Worm (Caenorhabditis elegans) whole organism, L3 larva: ENCODE measurements around the gene F22B3.7.

Experiments
- R02D3.7 ChIP-seq: fragments of 150-350 bp; optimal IDR thresholded peaks from 2 replicates; lab custom pipeline; 2014; ENCODE audit warnings: missing biosample characterization, missing genetic modification characterization
- ZK546.5 ChIP-seq: sonication (generic microtip); optimal IDR thresholded peaks from 2 replicates; lab custom pipeline; 2017; ENCODE audit warnings: missing biosample characterization, missing genetic modification characterization
- ama-1 ChIP-seq: fragments of 150-350 bp; optimal IDR thresholded peaks from 2 replicates; lab custom pipeline; 2018
- ceh-16 ChIP-seq: sonication (generic microtip); optimal IDR thresholded peaks from 2 replicates; lab custom pipeline; 2017; ENCODE audit warnings: missing biosample characterization, missing genetic modification characterization
- ceh-82 ChIP-seq: fragments of 150-350 bp; optimal IDR thresholded peaks from 2 replicates; lab custom pipeline; 2014; ENCODE audit warnings: missing biosample characterization, missing genetic modification characterization
- daf-12 ChIP-seq: fragments of 150-350 bp; optimal IDR thresholded peaks from 2 replicates; lab custom pipeline; 2014; ENCODE audit warnings: missing biosample characterization, missing genetic modification reagents, missing genetic modification characterization
- egl-27 ChIP-seq: sonication (generic microtip); optimal IDR thresholded peaks from 4 replicates; lab custom pipeline; 2017; ENCODE audit warnings: missing biosample characterization, missing genetic modification reagents, missing genetic modification characterization
- egl-5 ChIP-seq: fragments of 150-350 bp; optimal IDR thresholded peaks from 2 replicates; lab custom pipeline; 2017; ENCODE audit warnings: missing biosample characterization, missing genetic modification reagents, missing genetic modification characterization, inconsistent platforms
- elt-1 ChIP-seq: fragments of 150-350 bp; optimal IDR thresholded peaks from 2 replicates; lab custom pipeline; 2014; ENCODE audit warnings: missing biosample characterization, missing genetic modification characterization
- elt-2 ChIP-seq: sonication (generic microtip); optimal IDR thresholded peaks from 2 replicates; lab custom pipeline; 2016; ENCODE audit warnings: missing genetic modification reagents, mild to moderate bottlenecking, missing genetic modification characterization, missing compliant biosample characterization
- elt-3 ChIP-seq, 3 experiments: fragments of 150-350 bp in 1 of 3; sonication (generic microtip) in 2 of 3; optimal IDR thresholded peaks; 2 replicates in 2 of 3; 4 replicates in 1 of 3; lab custom pipeline; 2014 to 2017; ENCODE audit warnings: missing biosample characterization in 3 of 3, missing genetic modification characterization in 3 of 3
- fkh-10 ChIP-seq: sonication (generic microtip); optimal IDR thresholded peaks from 2 replicates; lab custom pipeline; 2017; ENCODE audit warnings: missing biosample characterization, missing genetic modification reagents, missing genetic modification characterization
- fkh-2 ChIP-seq: fragments of 150-350 bp; optimal IDR thresholded peaks from 2 replicates; lab custom pipeline; 2014; ENCODE audit warnings: missing biosample characterization, missing genetic modification reagents, missing genetic modification characterization
- fos-1 ChIP-seq: fragments of 150-350 bp; optimal IDR thresholded peaks from 2 replicates; lab custom pipeline; 2014; ENCODE audit warnings: missing biosample characterization, missing genetic modification characterization
- jun-1 ChIP-seq: fragments of 150-350 bp; optimal IDR thresholded peaks from 2 replicates; lab custom pipeline; 2014; ENCODE audit warnings: missing biosample characterization, missing genetic modification reagents, missing genetic modification characterization
- lin-39 ChIP-seq: fragments of 150-350 bp; optimal IDR thresholded peaks from 2 replicates; lab custom pipeline; 2018; ENCODE audit warnings: missing biosample characterization, missing genetic modification reagents, missing genetic modification characterization
- mdl-1 ChIP-seq: fragments of 150-350 bp; optimal IDR thresholded peaks from 2 replicates; lab custom pipeline; 2014; ENCODE audit warnings: missing biosample characterization, missing genetic modification characterization
- mml-1 ChIP-seq: fragments of 150-350 bp; sonication (generic microtip); optimal IDR thresholded peaks from 3 replicates; lab custom pipeline; 2014; ENCODE audit warnings: missing biosample characterization, missing genetic modification characterization
- nfya-1 ChIP-seq: sonication (generic microtip); optimal IDR thresholded peaks from 2 replicates; lab custom pipeline; 2017; ENCODE audit warnings: missing genetic modification characterization, mild to moderate bottlenecking, missing compliant biosample characterization, antibody characterized with exemption, moderate library complexity; ENCODE audit not compliant: insufficient read depth
- nhr-11 ChIP-seq: fragments of 150-350 bp; optimal IDR thresholded peaks from 2 replicates; lab custom pipeline; 2014; ENCODE audit warnings: missing biosample characterization, missing genetic modification characterization
- nhr-12 ChIP-seq: fragments of 150-350 bp; optimal IDR thresholded peaks from 2 replicates; lab custom pipeline; 2014; ENCODE audit warnings: missing biosample characterization, missing genetic modification characterization
- nhr-23 ChIP-seq: fragments of 150-350 bp; optimal IDR thresholded peaks from 2 replicates; lab custom pipeline; 2014; ENCODE audit warnings: missing biosample characterization, missing genetic modification reagents, missing genetic modification characterization
- nhr-237 ChIP-seq: fragments of 150-350 bp; optimal IDR thresholded peaks from 2 replicates; lab custom pipeline; 2014; ENCODE audit warnings: missing biosample characterization, missing genetic modification characterization
- nhr-25 ChIP-seq: sonication (generic microtip); optimal IDR thresholded peaks from 2 replicates; lab custom pipeline; 2017; ENCODE audit warnings: missing biosample characterization, missing genetic modification characterization
- nhr-28 ChIP-seq: fragments of 150-350 bp; optimal IDR thresholded peaks from 2 replicates; lab custom pipeline; 2014; ENCODE audit warnings: missing biosample characterization, missing genetic modification characterization
- nhr-43 ChIP-seq: sonication (generic microtip); optimal IDR thresholded peaks from 2 replicates; lab custom pipeline; 2016; ENCODE audit warnings: mild to moderate bottlenecking, missing genetic modification characterization, missing compliant biosample characterization; ENCODE audit not compliant: poor library complexity, severe bottlenecking
- nhr-76 ChIP-seq: fragments of 150-350 bp; sonication (generic microtip); optimal IDR thresholded peaks from 5 replicates; lab custom pipeline; 2014; ENCODE audit warnings: missing biosample characterization, missing genetic modification characterization
- snpc-4 ChIP-seq: fragments of 150-350 bp; optimal IDR thresholded peaks from 2 replicates; lab custom pipeline; 2014; ENCODE audit warnings: missing biosample characterization, missing genetic modification characterization
- tbx-2 ChIP-seq: sonication (generic microtip); optimal IDR thresholded peaks from 2 replicates; lab custom pipeline; 2016; ENCODE audit warnings: mild to moderate bottlenecking, missing genetic modification characterization, missing compliant biosample characterization
- ztf-11 ChIP-seq: fragments of 150-350 bp; optimal IDR thresholded peaks from 2 replicates; lab custom pipeline; 2014; ENCODE audit warnings: missing biosample characterization, missing genetic modification characterization
- ztf-4 ChIP-seq: fragments of 150-350 bp; optimal IDR thresholded peaks from 2 replicates; lab custom pipeline; 2014; ENCODE audit warnings: missing biosample characterization, missing genetic modification characterization

The F22B3.7 gene

ce11 chrIV:11388684-11389083, 32.9 kb downstream of the F22B3.7 start:
- TF ChIP-seq ztf-11 (tag; lab: Kevin White, UChicago) (no peak), R02D3.7 (tag; lab: Kevin White, UChicago) (no peak), nhr-11 (tag; lab: Kevin White, UChicago) (peak; percentile 9), nhr-12 (tag; lab: Kevin White, UChicago) (no peak), lin-39 (tag; lab: Kevin White, UChicago) (no peak)

ce11 chrIV:11379254-11379653, 42.3 kb downstream of the F22B3.7 start, which contains the start of gene fbxb-76:
fbxb-76 (minus strand) TSS chrIV:11379354.
- TF ChIP-seq nhr-11 (tag; lab: Kevin White, UChicago) = no peak
- TF ChIP-seq fkh-2 (tag; lab: Kevin White, UChicago) = no peak
- TF ChIP-seq egl-27 = no peak
- no peak for TF ChIP-seq lin-39 (tag; lab: Kevin White, UChicago)
- TF ChIP-seq ceh-16 = no peak
- TF ChIP-seq mml-1 = no peak
- no peak for TF ChIP-seq nhr-28
- no peak for TF ChIP-seq nfya-1
- no peak for TF ChIP-seq tbx-2 (tag; lab: Kevin White, UChicago)
- no peak for TF ChIP-seq nhr-23 (tag; lab: Kevin White, UChicago)
- no peak for TF ChIP-seq elt-2 (tag; lab: Kevin White, UChicago)
- TF ChIP-seq nhr-12 (tag; lab: Kevin White, UChicago) = no peak
- TF ChIP-seq ZK546.5 (tag; lab: Kevin White, UChicago) = no peak
- TF ChIP-seq ama-1 (lab: Kevin White, UChicago) = no peak
- no peak for TF ChIP-seq jun-1 (tag; lab: Kevin White, UChicago)
- TF ChIP-seq elt-3 (tag; optimal IDR thresholded peaks at IDR 0.05; lab: Kevin White, UChicago) = no peak
- no peak for TF ChIP-seq nhr-43 (tag; lab: Kevin White, UChicago)
- TF ChIP-seq fos-1 (tag; lab: Kevin White, UChicago) = no peak
- no peak for TF ChIP-seq egl-5 (tag; lab: Kevin White, UChicago)
- no peak for TF ChIP-seq ceh-82 (tag; lab: Kevin White, UChicago)

- TF ChIP-seq daf-12 (tag; lab: Kevin White, UChicago) (no peak), ztf-4 (tag; lab: Kevin White, UChicago) (no peak), nhr-23 (tag; lab: Kevin White, UChicago) (no peak)
Measured at ce11 chrIV:11377439-11377838, 44.2 kb downstream of the F22B3.7 start.

- TF ChIP-seq jun-1 (tag; lab: Kevin White, UChicago) (no peak), mml-1 (no peak), fkh-10 (GFP tag; lab: Kevin White, UChicago) (no peak), elt-1 (tag; lab: Kevin White, UChicago) (no peak), nhr-12 (tag; lab: Kevin White, UChicago) (no peak), nhr-25 (tag; lab: Kevin White, UChicago) (no peak), fos-1 (tag; lab: Kevin White, UChicago) (no peak), ztf-11 (tag; lab: Kevin White, UChicago) (no peak), snpc-4 (tag; lab: Kevin White, UChicago) (no peak), nhr-11 (tag; lab: Kevin White, UChicago) (no peak), mdl-1 (tag; lab: Kevin White, UChicago) (no peak), nhr-76 (tag; lab: Kevin White, UChicago) (no peak), elt-3 (tag; optimal IDR thresholded peaks at IDR 0.05; lab: Kevin White, UChicago) (no peak), lin-39 (tag; lab: Kevin White, UChicago) (no peak), nhr-28 (no peak), nhr-237 (tag; lab: Kevin White, UChicago) (no peak), daf-12 (tag; lab: Kevin White, UChicago) (no peak)
Measured at ce11 chrIV:11375713-11376112, 45.9 kb downstream of the F22B3.7 start.

ce11 chrIV:11372366-11372997, 49.1 kb downstream of the F22B3.7 start, which contains the start of gene cbd-1:
cbd-1 (plus strand) TSS chrIV:11372991.
- TF ChIP-seq mdl-1 (tag; lab: Kevin White, UChicago) = no peak
- TF ChIP-seq ztf-4 (tag; lab: Kevin White, UChicago) = no peak
- no peak for TF ChIP-seq ceh-16
- no peak for TF ChIP-seq fkh-10 (GFP tag; lab: Kevin White, UChicago)
- no peak for TF ChIP-seq nhr-28
